Fruit fly (Drosophila melanogaster) whole organism, adult: Measurements from ENCODE around the gene tsh.

ENCODE experiments used
- CG5204 ChIP-seq: fragments of 200-800 bp; sonication (Bioruptor generic); optimal IDR thresholded peaks from 2 replicates; lab custom pipeline; 2016; ENCODE audit warnings: missing biosample characterization, missing genetic modification characterization
- cnc ChIP-seq, 2 experiments: fragments of >200 bp; optimal IDR thresholded peaks; 2 replicates each; lab custom pipeline; 2017
- ovo ChIP-seq: fragments of 200-800 bp; sonication (Bioruptor generic); optimal IDR thresholded peaks from 2 replicates; lab custom pipeline; 2016; ENCODE audit warnings: missing biosample characterization, missing genetic modification characterization

dm6 chr2L:21791980-21792379 is 36.4 kb upstream of the tsh start:
- TF ChIP-seq CG5204 (GFP tag; lab: Kevin White, UChicago) = no peak
- no peak for TF ChIP-seq cnc (optimal IDR thresholded peaks at IDR 0.05; lab: Kevin White, UChicago)
- TF ChIP-seq ovo = no peak
